Worm (Caenorhabditis elegans) whole organism, L1 larva: ENCODE results near the gene T05H10.1.

Experiments used
- C34B4.2 ChIP-seq: sonication (generic microtip); optimal IDR thresholded peaks from 2 replicates; lab custom pipeline; 2017; ENCODE audit warnings: mild to moderate bottlenecking, missing genetic modification characterization, missing compliant biosample characterization
- Y116A8C.19 ChIP-seq: sonication (generic microtip); optimal IDR thresholded peaks from 2 replicates; lab custom pipeline; 2016; ENCODE audit warnings: missing compliant biosample characterization, missing genetic modification characterization, borderline replicate concordance
- aha-1 ChIP-seq: fragments of 150-350 bp; optimal IDR thresholded peaks from 2 replicates; lab custom pipeline; 2014; ENCODE audit warnings: missing biosample characterization, missing genetic modification characterization
- alr-1 ChIP-seq: fragments of 200-800 bp; sonication (Bioruptor generic); optimal IDR thresholded peaks from 2 replicates; lab custom pipeline; 2018; ENCODE audit warnings: borderline replicate concordance, mild to moderate bottlenecking, missing genetic modification characterization, missing compliant biosample characterization
- aly-2 ChIP-seq: fragments of 150-350 bp; optimal IDR thresholded peaks from 2 replicates; lab custom pipeline; 2014; ENCODE audit warnings: missing biosample characterization, missing genetic modification characterization
- ama-1 ChIP-seq: fragments of 150-350 bp; optimal IDR thresholded peaks from 2 replicates; lab custom pipeline; 2014
- blmp-1 ChIP-seq: fragments of 150-350 bp; optimal IDR thresholded peaks from 2 replicates; lab custom pipeline; 2014; ENCODE audit warnings: missing biosample characterization, missing genetic modification characterization
- ceh-63 ChIP-seq: fragments of 200-800 bp; sonication (Bioruptor generic); optimal IDR thresholded peaks from 2 replicates; lab custom pipeline; 2018; ENCODE audit warnings: mild to moderate bottlenecking, missing genetic modification characterization, missing compliant biosample characterization
- ceh-82 ChIP-seq, 3 experiments: fragments of 150-350 bp in 1 of 3; sonication (generic microtip) in 2 of 3; optimal IDR thresholded peaks; 2 replicates each; lab custom pipeline; 2014 to 2017; ENCODE audit warnings: missing biosample characterization in 3 of 3, missing genetic modification characterization in 3 of 3
- ceh-88 ChIP-seq: fragments of 200-800 bp; sonication (Bioruptor generic); IDR thresholded peaks from 2 replicates; pipeline ENCODE4 v1.3.6; 2022; ENCODE audit warnings: missing genetic modification characterization, missing compliant biosample characterization
- ceh-90 ChIP-seq: sonication (generic microtip); optimal IDR thresholded peaks from 2 replicates; lab custom pipeline; 2016; ENCODE audit warnings: missing genetic modification characterization, missing compliant biosample characterization
- ces-1 ChIP-seq: fragments of 150-350 bp; optimal IDR thresholded peaks from 2 replicates; lab custom pipeline; 2014; ENCODE audit warnings: missing biosample characterization, missing genetic modification reagents, missing genetic modification characterization
- dpl-1 ChIP-seq, 3 experiments: fragments of 150-350 bp in 2 of 3; sonication (generic microtip) in 1 of 3; optimal IDR thresholded peaks; 2 replicates each; lab custom pipeline; 2014 to 2017; ENCODE audit warnings: missing biosample characterization in 3 of 3, missing genetic modification characterization in 3 of 3, missing genetic modification reagents in 3 of 3
- dsc-1 ChIP-seq: sonication (generic microtip); optimal IDR thresholded peaks from 2 replicates; lab custom pipeline; 2016; ENCODE audit warnings: mild to moderate bottlenecking, missing genetic modification characterization, missing compliant biosample characterization
- efl-1 ChIP-seq, 4 experiments: fragments of 150-350 bp; optimal IDR thresholded peaks in 3 of 4; peaks in 1 of 4; 1 replicate in 1 of 4; 2 replicates in 3 of 4; lab custom pipeline; 2014; ENCODE audit warnings: missing biosample characterization in 2 of 4, missing genetic modification characterization in 2 of 4, missing genetic modification reagents in 2 of 4
- efl-3 ChIP-seq: fragments of 200-800 bp; sonication (Bioruptor generic); optimal IDR thresholded peaks from 2 replicates; lab custom pipeline; 2018; ENCODE audit warnings: mild to moderate bottlenecking, missing genetic modification characterization, missing compliant biosample characterization
- egl-13 ChIP-seq: sonication (generic microtip); optimal IDR thresholded peaks from 2 replicates; lab custom pipeline; 2016; ENCODE audit warnings: missing genotype, missing genetic modification reagents, missing genetic modification characterization, missing compliant biosample characterization
- elt-2 ChIP-seq: sonication (generic microtip); optimal IDR thresholded peaks from 2 replicates; lab custom pipeline; 2016; ENCODE audit warnings: missing genetic modification characterization, mild to moderate bottlenecking, inconsistent platforms, missing compliant biosample characterization, missing genetic modification reagents
- elt-3 ChIP-seq, 6 experiments: fragments of 150-350 bp in 1 of 6; sonication (generic microtip); optimal IDR thresholded peaks; 2 replicates each; lab custom pipeline; 2017 to 2018; ENCODE audit warnings: missing biosample characterization in 6 of 6, missing genetic modification characterization in 6 of 6, inconsistent platforms in 1 of 6
- ets-5 ChIP-seq: fragments of 200-800 bp; sonication (Bioruptor generic); IDR thresholded peaks from 2 replicates; pipeline ENCODE4 v1.3.6; 2022; ENCODE audit warnings: missing genetic modification characterization, missing compliant biosample characterization
- fkh-10 ChIP-seq: sonication (generic microtip); optimal IDR thresholded peaks from 2 replicates; lab custom pipeline; 2017; ENCODE audit warnings: missing biosample characterization, missing genetic modification reagents, missing genetic modification characterization
- fkh-4 ChIP-seq: sonication (generic microtip); optimal IDR thresholded peaks from 2 replicates; lab custom pipeline; 2016; ENCODE audit warnings: missing compliant biosample characterization, missing genetic modification characterization, borderline replicate concordance
- fkh-8 ChIP-seq: sonication (generic microtip); optimal IDR thresholded peaks from 2 replicates; lab custom pipeline; 2016; ENCODE audit warnings: mild to moderate bottlenecking, missing genetic modification characterization, missing compliant biosample characterization
- fos-1 ChIP-seq: fragments of 150-350 bp; optimal IDR thresholded peaks from 2 replicates; lab custom pipeline; 2014; ENCODE audit warnings: missing biosample characterization, missing genetic modification characterization
- hlh-17 ChIP-seq: fragments of 200-800 bp; sonication (Bioruptor generic); optimal IDR thresholded peaks from 2 replicates; lab custom pipeline; 2018; ENCODE audit warnings: missing genetic modification characterization, mild to moderate bottlenecking, missing compliant biosample characterization, moderate library complexity, borderline replicate concordance
- hlh-4 ChIP-seq: sonication (generic microtip); optimal IDR thresholded peaks from 2 replicates; lab custom pipeline; 2016; ENCODE audit warnings: mild to moderate bottlenecking, missing genetic modification characterization, missing compliant biosample characterization
- irx-1 ChIP-seq: sonication (generic microtip); optimal IDR thresholded peaks from 2 replicates; lab custom pipeline; 2016; ENCODE audit warnings: missing genetic modification characterization, missing compliant biosample characterization
- jun-1 ChIP-seq: fragments of 150-350 bp; optimal IDR thresholded peaks from 2 replicates; lab custom pipeline; 2014; ENCODE audit warnings: missing biosample characterization, missing genetic modification reagents, missing genetic modification characterization
- mab-9 ChIP-seq: fragments of 200-800 bp; sonication (Bioruptor generic); IDR thresholded peaks from 2 replicates; pipeline ENCODE4 v1.3.6; 2022; ENCODE audit warnings: missing genetic modification reagents, missing genetic modification characterization, missing compliant biosample characterization
- mef-2 ChIP-seq: fragments of 150-350 bp; optimal IDR thresholded peaks from 2 replicates; lab custom pipeline; 2014; ENCODE audit warnings: missing biosample characterization, missing genetic modification characterization
- nhr-11 ChIP-seq: fragments of 150-350 bp; optimal IDR thresholded peaks from 2 replicates; lab custom pipeline; 2014; ENCODE audit warnings: missing biosample characterization, missing genetic modification characterization
- nhr-12 ChIP-seq: sonication (generic microtip); optimal IDR thresholded peaks from 2 replicates; lab custom pipeline; 2017; ENCODE audit warnings: missing biosample characterization, missing genetic modification characterization
- nhr-19 ChIP-seq: fragments of 200-800 bp; sonication (Bioruptor generic); conservative IDR thresholded peaks from 2 replicates; pipeline ENCODE4 v1.3.6; 2022; ENCODE audit warnings: missing genetic modification characterization, missing compliant biosample characterization
- nhr-20 ChIP-seq: sonication (generic microtip); optimal IDR thresholded peaks from 2 replicates; lab custom pipeline; 2016; ENCODE audit warnings: mild to moderate bottlenecking, missing genetic modification characterization, missing compliant biosample characterization
- nhr-237 ChIP-seq: fragments of 150-350 bp; optimal IDR thresholded peaks from 2 replicates; lab custom pipeline; 2014; ENCODE audit warnings: missing biosample characterization, missing genetic modification characterization
- nhr-28 ChIP-seq: fragments of 150-350 bp; optimal IDR thresholded peaks from 2 replicates; lab custom pipeline; 2014; ENCODE audit warnings: missing biosample characterization, missing genetic modification characterization
- nhr-71 ChIP-seq: sonication (generic microtip); optimal IDR thresholded peaks from 2 replicates; lab custom pipeline; 2016; ENCODE audit warnings: mild to moderate bottlenecking, missing genetic modification characterization, moderate library complexity, missing compliant biosample characterization
- nhr-85 ChIP-seq: sonication (generic microtip); peaks from one replicate; lab custom pipeline; 2016; ENCODE audit warnings: missing genetic modification characterization, inconsistent platforms, missing compliant biosample characterization
- nhr-90 ChIP-seq: sonication (generic microtip); optimal IDR thresholded peaks from 2 replicates; lab custom pipeline; 2016; ENCODE audit warnings: mild to moderate bottlenecking, missing genetic modification characterization, missing compliant biosample characterization; ENCODE audit not compliant: poor library complexity
- pag-3 ChIP-seq: sonication (generic microtip); optimal IDR thresholded peaks from 2 replicates; lab custom pipeline; 2017; ENCODE audit warnings: missing genetic modification characterization, mild to moderate bottlenecking, missing compliant biosample characterization, antibody characterized with exemption, borderline replicate concordance; ENCODE audit not compliant: insufficient read depth
- pqm-1 ChIP-seq: sonication (generic microtip); optimal IDR thresholded peaks from 3 replicates; lab custom pipeline; 2017; ENCODE audit warnings: missing biosample characterization, missing genetic modification characterization
- snu-23 ChIP-seq: sonication (generic microtip); optimal IDR thresholded peaks from 2 replicates; lab custom pipeline; 2016; ENCODE audit warnings: missing genetic modification characterization, missing compliant biosample characterization
- sptf-1 ChIP-seq: fragments of 150-350 bp; optimal IDR thresholded peaks from 2 replicates; lab custom pipeline; 2014; ENCODE audit warnings: missing biosample characterization, missing genetic modification characterization
- swsn-7 ChIP-seq: sonication (generic microtip); optimal IDR thresholded peaks from 2 replicates; lab custom pipeline; 2016; ENCODE audit warnings: missing genetic modification characterization, missing compliant biosample characterization
- tbx-2 ChIP-seq: sonication (generic microtip); optimal IDR thresholded peaks from 2 replicates; lab custom pipeline; 2016; ENCODE audit warnings: missing genetic modification characterization, missing compliant biosample characterization
- unc-130 ChIP-seq: fragments of 150-350 bp; optimal IDR thresholded peaks from 2 replicates; lab custom pipeline; 2017; ENCODE audit warnings: missing biosample characterization, missing genetic modification characterization, inconsistent platforms
- unc-30 ChIP-seq: sonication (generic microtip); optimal IDR thresholded peaks from 2 replicates; lab custom pipeline; 2017; ENCODE audit warnings: missing biosample characterization, missing genetic modification characterization
- unc-62 ChIP-seq: fragments of 150-350 bp; optimal IDR thresholded peaks from 2 replicates; lab custom pipeline; 2014; ENCODE audit warnings: missing biosample characterization, missing genetic modification reagents, missing genetic modification characterization
- unc-86 ChIP-seq: sonication (generic microtip); optimal IDR thresholded peaks from 2 replicates; lab custom pipeline; 2016; ENCODE audit warnings: missing genetic modification characterization, missing compliant biosample characterization
- vab-15 ChIP-seq: sonication (generic microtip); optimal IDR thresholded peaks from 2 replicates; lab custom pipeline; 2017; ENCODE audit warnings: missing genotype, mild to moderate bottlenecking, missing genetic modification characterization, missing compliant biosample characterization
- zip-4 ChIP-seq: fragments of 200-800 bp; sonication (Bioruptor generic); optimal IDR thresholded peaks from 2 replicates; lab custom pipeline; 2018; ENCODE audit warnings: mild to moderate bottlenecking, missing genetic modification characterization, moderate library complexity, missing compliant biosample characterization
- ztf-11 ChIP-seq, 2 experiments: sonication (generic microtip); optimal IDR thresholded peaks; 2 replicates each; lab custom pipeline; 2016 to 2017; ENCODE audit warnings: missing genetic modification characterization in 2 of 2, missing biosample characterization in 1 of 2, missing compliant biosample characterization in 1 of 2

Gene T05H10.1

DNA sequence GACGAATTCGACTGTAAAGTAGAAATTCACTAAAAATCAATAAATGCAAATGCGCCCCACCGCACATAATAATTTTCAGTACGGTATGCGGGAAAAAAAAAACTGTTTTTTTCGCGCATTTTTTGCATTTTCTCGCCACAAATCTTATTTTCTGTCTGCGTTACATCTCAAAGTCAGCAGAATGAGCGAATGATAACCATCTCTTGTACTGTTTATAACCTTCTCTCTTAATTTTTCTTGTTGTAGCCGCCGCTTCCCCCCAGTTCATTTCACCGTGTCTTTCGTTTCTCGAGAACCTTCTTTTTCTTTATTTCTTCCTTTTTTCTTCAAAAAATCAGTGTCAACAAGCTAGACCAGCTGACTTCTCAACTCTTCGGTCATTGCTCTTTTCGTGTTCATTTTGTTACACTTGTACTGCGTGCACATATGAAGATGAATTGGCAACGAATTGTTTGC lies 26.9 kb upstream of the T05H10.1 start (continued):
- TF ChIP-seq nhr-20 (tag; lab: Kevin White, UChicago) = peak; percentile 68
- TF ChIP-seq vab-15 (tag; lab: Kevin White, UChicago) = no peak
- TF ChIP-seq hlh-17 (GFP tag; lab: Kevin White, UChicago) = no peak
- no peak for TF ChIP-seq zip-4
- no peak for TF ChIP-seq ceh-90 (tag; lab: Kevin White, UChicago)
- no peak for TF ChIP-seq jun-1 (tag; lab: Kevin White, UChicago)
- no peak for TF ChIP-seq aly-2 (tag; lab: Kevin White, UChicago)
- TF ChIP-seq pqm-1 (tag; lab: Kevin White, UChicago) = no peak
- no peak for TF ChIP-seq efl-1 (optimal IDR thresholded peaks at IDR 0.05; lab: Kevin White, UChicago)
- no peak for TF ChIP-seq efl-1 (GFP tag; optimal IDR thresholded peaks at IDR 0.05 in 1 of 2; lab: Kevin White, UChicago)
- TF ChIP-seq ama-1 = no peak
- TF ChIP-seq unc-86 = no peak
- no peak for TF ChIP-seq nhr-28 (tag; lab: Kevin White, UChicago)
- no peak for TF ChIP-seq ceh-63 (GFP tag; lab: Kevin White, UChicago)
- no peak for TF ChIP-seq alr-1 (tag; lab: Kevin White, UChicago)
- TF ChIP-seq Y116A8C.19 (tag; lab: Kevin White, UChicago) = no peak
- no peak for TF ChIP-seq aha-1
- peak; percentile 24 for TF ChIP-seq nhr-90 (tag; lab: Kevin White, UChicago)
- peak; percentile 32 for TF ChIP-seq snu-23 (GFP tag; lab: Kevin White, UChicago)
- TF ChIP-seq unc-130 (tag; lab: Kevin White, UChicago) = no peak
- no peak for TF ChIP-seq mef-2 (tag; lab: Kevin White, UChicago)
- TF ChIP-seq nhr-85 (tag; lab: Kevin White, UChicago) = peak; percentile 81
- no peak for TF ChIP-seq ets-5 (GFP tag; lab: Robert Waterston, UW)
- TF ChIP-seq mab-9 (GFP tag; lab: Robert Waterston, UW) = no peak
- TF ChIP-seq fkh-10 = no peak
- no peak for TF ChIP-seq hlh-4 (tag; lab: Kevin White, UChicago)
- TF ChIP-seq fos-1 (tag; lab: Kevin White, UChicago) = no peak
- TF ChIP-seq unc-62 (GFP tag; lab: Kevin White, UChicago) = no peak
- no peak for TF ChIP-seq dsc-1 (tag; lab: Kevin White, UChicago)
- no peak for TF ChIP-seq pag-3 (tag; lab: Kevin White, UChicago)
- TF ChIP-seq elt-2 (tag; lab: Kevin White, UChicago) = no peak
- TF ChIP-seq, all 84 proteins: peak for 19

DNA sequence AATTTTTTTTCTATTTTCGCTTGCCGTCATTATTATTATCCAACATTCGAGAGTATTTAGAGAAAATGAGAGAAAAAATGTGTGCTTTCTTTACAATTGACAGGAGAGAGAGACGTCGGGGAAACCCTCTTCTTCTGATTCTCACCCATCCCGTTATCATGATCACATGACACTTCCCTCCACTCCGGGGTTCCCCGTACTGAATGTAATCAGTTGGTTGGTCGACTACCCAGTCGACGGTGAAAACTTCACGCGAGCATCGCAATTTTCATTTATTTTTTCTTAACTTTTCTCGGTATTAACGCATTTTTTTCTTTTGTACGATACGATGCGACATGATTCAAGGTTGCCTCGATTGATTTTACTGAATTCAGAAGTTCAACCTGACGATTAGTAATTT lies 26.2 kb upstream of the T05H10.1 start:
- TF ChIP-seq dpl-1 (GFP tag; optimal IDR thresholded peaks at IDR 0.05; lab: Kevin White, UChicago) (peak in 2 of 3 experiments; percentile 21 to 33), nhr-237 (tag; lab: Kevin White, UChicago) (no peak), elt-3 (tag; optimal IDR thresholded peaks at IDR 0.05; lab: Kevin White, UChicago) (peak in 3 of 6 experiments; percentile 51 to 69 (median 67)), ceh-82 (tag; optimal IDR thresholded peaks at IDR 0.05; lab: Kevin White, UChicago) (no peak), pag-3 (tag; lab: Kevin White, UChicago) (no peak), C34B4.2 (tag; lab: Kevin White, UChicago) (no peak), nhr-71 (peak; percentile 79), efl-3 (GFP tag; lab: Kevin White, UChicago) (no peak), nhr-11 (tag; lab: Kevin White, UChicago) (peak; percentile 41), swsn-7 (peak; percentile 61), ets-5 (GFP tag; lab: Robert Waterston, UW) (no peak), ces-1 (GFP tag; lab: Kevin White, UChicago) (no peak), sptf-1 (tag; lab: Kevin White, UChicago) (no peak), fkh-8 (no peak), ztf-11 (tag; optimal IDR thresholded peaks at IDR 0.05; lab: Kevin White, UChicago) (no peak), blmp-1 (tag; lab: Kevin White, UChicago) (peak; percentile 77), nhr-12 (tag; lab: Kevin White, UChicago) (no peak), unc-62 (GFP tag; lab: Kevin White, UChicago) (no peak), ceh-90 (tag; lab: Kevin White, UChicago) (no peak), unc-30 (no peak), tbx-2 (tag; lab: Kevin White, UChicago) (peak; percentile 29), nhr-19 (GFP tag; lab: Robert Waterston, UW) (peak; percentile 77), fkh-4 (tag; lab: Kevin White, UChicago) (no peak), ceh-88 (no peak), irx-1 (tag; lab: Kevin White, UChicago) (no peak), egl-13 (tag; lab: Kevin White, UChicago) (no peak)
